Worm (Caenorhabditis elegans) whole organism, early embryonic: ENCODE results near the gene mcm-3.

ENCODE experiments used
- F13C5.2 ChIP-seq: sonication (generic microtip); optimal IDR thresholded peaks from 2 replicates; lab custom pipeline; 2017; ENCODE audit warnings: mild to moderate bottlenecking, missing genetic modification characterization, inconsistent platforms, missing compliant biosample characterization
- ama-1 ChIP-seq: fragments of 150-350 bp; optimal IDR thresholded peaks from 2 replicates; lab custom pipeline; 2014
- ets-7 ChIP-seq: sonication (generic microtip); optimal IDR thresholded peaks from 2 replicates; lab custom pipeline; 2016; ENCODE audit warnings: missing genotype, missing genetic modification characterization, missing compliant biosample characterization
- sea-1 ChIP-seq: fragments of 200-800 bp; sonication (Bioruptor generic); conservative IDR thresholded peaks from 2 replicates; pipeline ENCODE4 v1.3.6; 2022; ENCODE audit warnings: missing genetic modification characterization, missing compliant biosample characterization

- TF ChIP-seq ama-1 (lab: Kevin White, UChicago) (no peak), F13C5.2 (no peak), sea-1 (GFP tag; lab: Robert Waterston, UW) (no peak), ets-7 (tag; lab: Kevin White, UChicago) (no peak)
Observed at ce11 chrV:15089438-15089837, 30.0 kb upstream of the mcm-3 start, which contains the start of the genes C01G10.5 and C01G10.4.
